Worm (Caenorhabditis elegans): ENCODE measurements around the gene F26F12.5.

ce11 chrV:5865085-5865484, at the start of gene F26F12.5:
- TF ChIP-seq flt-1 (GFP tag; IDR thresholded peaks at IDR 0.05), result no peak
- TF ChIP-seq med-1 (GFP tag; optimal IDR thresholded peaks at IDR 0.05; ENCODE audit: insufficient read depth), result no peak
- TF ChIP-seq ztf-29 (GFP tag; IDR thresholded peaks at IDR 0.05), result no peak
